Fruit fly (Drosophila melanogaster) whole organism, prepupa: Measurements from ENCODE around the gene CG14856.

Experiments used
- Blimp-1 ChIP-seq: fragments of 200-800 bp; sonication (Bioruptor generic); optimal IDR thresholded peaks from 3 replicates; lab custom pipeline; 2017; ENCODE audit warnings: missing biosample characterization, missing genetic modification characterization, mild to moderate bottlenecking, moderate library complexity, missing genetic modification reagents
- CG10631 ChIP-seq: fragments of 200-800 bp; sonication (Bioruptor generic); optimal IDR thresholded peaks from 2 replicates; lab custom pipeline; 2016; ENCODE audit warnings: missing biosample characterization, missing genetic modification characterization
- CG11294 ChIP-seq: fragments of 200-800 bp; sonication (Bioruptor generic); IDR thresholded peaks from 2 replicates; pipeline ENCODE4 v1.3.6; 2022; ENCODE audit warnings: missing biosample characterization, missing genetic modification characterization
- CG11762 ChIP-seq: fragments of 200-800 bp; sonication (Bioruptor generic); optimal IDR thresholded peaks from 3 replicates; lab custom pipeline; 2016; ENCODE audit warnings: missing biosample characterization, missing genetic modification characterization; ENCODE audit not compliant: insufficient read depth
- CG15336 ChIP-seq: fragments of 200-800 bp; sonication (Bioruptor generic); IDR thresholded peaks from 2 replicates; pipeline ENCODE4 v1.3.6; 2022; ENCODE audit warnings: missing biosample characterization, missing genetic modification characterization
- CG3032 ChIP-seq: fragments of 200-800 bp; optimal IDR thresholded peaks from 2 replicates; lab custom pipeline; 2019; ENCODE audit warnings: missing biosample characterization, mild to moderate bottlenecking, missing genetic modification characterization, moderate library complexity
- CG31627 ChIP-seq: fragments of 200-800 bp; sonication (Bioruptor generic); optimal IDR thresholded peaks from 3 replicates; lab custom pipeline; 2016; ENCODE audit warnings: missing biosample characterization, missing genetic modification characterization
- CG32006 ChIP-seq: fragments of 200-800 bp; sonication (Bioruptor generic); optimal IDR thresholded peaks from 3 replicates; lab custom pipeline; 2017; ENCODE audit warnings: missing biosample characterization, mild to moderate bottlenecking, missing genetic modification characterization
- CG34406 ChIP-seq: fragments of 200-800 bp; sonication (Bioruptor generic); optimal IDR thresholded peaks from 3 replicates; lab custom pipeline; 2016; ENCODE audit warnings: missing biosample characterization, missing genetic modification characterization
- CG3919 ChIP-seq: fragments of 200-800 bp; sonication (Bioruptor generic); optimal IDR thresholded peaks from 3 replicates; lab custom pipeline; 2016; ENCODE audit warnings: missing biosample characterization, missing genetic modification characterization
- CG4318 ChIP-seq: fragments of 200-800 bp; sonication (Bioruptor generic); optimal IDR thresholded peaks from 3 replicates; lab custom pipeline; 2017; ENCODE audit warnings: missing biosample characterization, mild to moderate bottlenecking, missing genetic modification characterization
- CG6163 ChIP-seq: fragments of 200-800 bp; sonication (Bioruptor generic); IDR thresholded peaks from 3 replicates; pipeline ENCODE4 v1.3.6; 2022; ENCODE audit warnings: missing biosample characterization, missing genetic modification characterization
- CG6276 ChIP-seq: fragments of 200-800 bp; sonication (Bioruptor generic); optimal IDR thresholded peaks from 2 replicates; lab custom pipeline; 2017; ENCODE audit warnings: missing biosample characterization, mild to moderate bottlenecking, missing genetic modification characterization
- CG6792 ChIP-seq: fragments of 200-800 bp; sonication (Bioruptor generic); optimal IDR thresholded peaks from 3 replicates; lab custom pipeline; 2016; ENCODE audit warnings: missing biosample characterization, missing genetic modification characterization
- CG6808 ChIP-seq: fragments of 200-800 bp; sonication (Bioruptor generic); optimal IDR thresholded peaks from 3 replicates; lab custom pipeline; 2017; ENCODE audit warnings: missing biosample characterization, missing genetic modification characterization, mild to moderate bottlenecking, moderate library complexity, missing genetic modification reagents
- CG6854 ChIP-seq: fragments of 200-800 bp; sonication (Bioruptor generic); optimal IDR thresholded peaks from 2 replicates; lab custom pipeline; 2017; ENCODE audit warnings: missing biosample characterization, mild to moderate bottlenecking, missing genetic modification characterization
- CG7368 ChIP-seq: fragments of 200-800 bp; sonication (Bioruptor generic); optimal IDR thresholded peaks from 3 replicates; lab custom pipeline; 2016; ENCODE audit warnings: missing biosample characterization, missing genetic modification characterization
- CG8119 ChIP-seq: fragments of 200-800 bp; sonication (Bioruptor generic); IDR thresholded peaks from 3 replicates; pipeline ENCODE4 v1.3.6; 2022; ENCODE audit warnings: missing biosample characterization, missing genetic modification characterization
- CG8319 ChIP-seq: fragments of 200-800 bp; sonication (Bioruptor generic); optimal IDR thresholded peaks from 3 replicates; lab custom pipeline; 2016; ENCODE audit warnings: missing biosample characterization, missing genetic modification characterization
- CG9139 ChIP-seq: fragments of 200-800 bp; sonication (Bioruptor generic); optimal IDR thresholded peaks from 3 replicates; lab custom pipeline; 2017; ENCODE audit warnings: missing biosample characterization, mild to moderate bottlenecking, missing genetic modification characterization
- Eip75B ChIP-seq: fragments of 200-800 bp; sonication (Bioruptor generic); optimal IDR thresholded peaks from 3 replicates; lab custom pipeline; 2016; ENCODE audit warnings: missing biosample characterization, missing genetic modification characterization
- Eip78C ChIP-seq: fragments of 200-800 bp; sonication (Bioruptor generic); peaks from one replicate; lab custom pipeline; 2016; ENCODE audit warnings: missing biosample characterization, missing genetic modification characterization
- Eip93F ChIP-seq: fragments of 200-800 bp; sonication (Bioruptor generic); optimal IDR thresholded peaks from 2 replicates; lab custom pipeline; 2016; ENCODE audit warnings: missing biosample characterization, mild to moderate bottlenecking, missing genetic modification characterization
- Ets21C ChIP-seq: fragments of 200-800 bp; sonication (Bioruptor generic); optimal IDR thresholded peaks from 3 replicates; lab custom pipeline; 2016; ENCODE audit warnings: missing biosample characterization, missing genetic modification characterization
- Gug ChIP-seq: fragments of 200-800 bp; sonication (Bioruptor generic); IDR thresholded peaks from 2 replicates; pipeline ENCODE4 v1.3.6; 2022; ENCODE audit warnings: missing biosample characterization, missing genetic modification characterization
- Hr38 ChIP-seq: sonication (Bioruptor generic); optimal IDR thresholded peaks from 2 replicates; lab custom pipeline; 2016; ENCODE audit warnings: missing biosample characterization, missing genetic modification characterization
- Hr39 ChIP-seq: fragments of 200-800 bp; sonication (Bioruptor generic); optimal IDR thresholded peaks from 2 replicates; lab custom pipeline; 2016; ENCODE audit warnings: missing biosample characterization, missing genetic modification characterization
- Hr4 ChIP-seq: fragments of 200-800 bp; sonication (Bioruptor generic); optimal IDR thresholded peaks from 3 replicates; lab custom pipeline; 2016; ENCODE audit warnings: missing biosample characterization, missing genetic modification characterization
- Lpt ChIP-seq: fragments of 200-800 bp; sonication (Bioruptor generic); optimal IDR thresholded peaks from 3 replicates; lab custom pipeline; 2016; ENCODE audit warnings: missing biosample characterization, missing genetic modification characterization
- OdsH ChIP-seq: fragments of 200-800 bp; sonication (Bioruptor generic); optimal IDR thresholded peaks from 3 replicates; lab custom pipeline; 2016; ENCODE audit warnings: missing biosample characterization, missing genetic modification characterization
- Smox ChIP-seq: fragments of 200-800 bp; sonication (Bioruptor generic); optimal IDR thresholded peaks from 3 replicates; lab custom pipeline; 2016; ENCODE audit warnings: missing biosample characterization, missing genetic modification characterization
- Sox102F ChIP-seq: fragments of 200-800 bp; sonication (Bioruptor generic); optimal IDR thresholded peaks from 2 replicates; lab custom pipeline; 2016; ENCODE audit warnings: missing biosample characterization, mild to moderate bottlenecking, missing genetic modification characterization
- Sox14 ChIP-seq: fragments of 200-800 bp; sonication (Bioruptor generic); optimal IDR thresholded peaks from 3 replicates; lab custom pipeline; 2016; ENCODE audit warnings: missing biosample characterization, missing genetic modification characterization
- Sox15 ChIP-seq: fragments of 200-800 bp; sonication (Bioruptor generic); optimal IDR thresholded peaks from 3 replicates; lab custom pipeline; 2016; ENCODE audit warnings: missing biosample characterization, missing genetic modification characterization
- achi ChIP-seq: fragments of 200-800 bp; sonication (Bioruptor generic); optimal IDR thresholded peaks from 3 replicates; lab custom pipeline; 2016; ENCODE audit warnings: missing biosample characterization, missing genetic modification characterization
- acj6 ChIP-seq: fragments of 200-800 bp; sonication (Bioruptor generic); optimal IDR thresholded peaks from 3 replicates; lab custom pipeline; 2016; ENCODE audit warnings: missing biosample characterization, missing genetic modification characterization
- cyc ChIP-seq: fragments of 200-800 bp; sonication (Bioruptor generic); optimal IDR thresholded peaks from 3 replicates; lab custom pipeline; 2016; ENCODE audit warnings: missing biosample characterization, missing genetic modification characterization
- dac ChIP-seq: fragments of 200-800 bp; sonication (Bioruptor generic); optimal IDR thresholded peaks from 2 replicates; lab custom pipeline; 2017; ENCODE audit warnings: missing biosample characterization, mild to moderate bottlenecking, missing genetic modification characterization
- dsx ChIP-seq: fragments of 200-800 bp; optimal IDR thresholded peaks from 3 replicates; lab custom pipeline; 2019; ENCODE audit warnings: missing biosample characterization, mild to moderate bottlenecking, missing genetic modification characterization, moderate library complexity; ENCODE audit not compliant: poor library complexity, severe bottlenecking
- fd59A ChIP-seq: fragments of 200-800 bp; sonication (Bioruptor generic); optimal IDR thresholded peaks from 2 replicates; lab custom pipeline; 2017; ENCODE audit warnings: missing biosample characterization, mild to moderate bottlenecking, missing genetic modification characterization, missing genetic modification reagents
- fkh ChIP-seq: fragments of 200-800 bp; sonication (Bioruptor generic); optimal IDR thresholded peaks from 3 replicates; lab custom pipeline; 2017; ENCODE audit warnings: missing biosample characterization, mild to moderate bottlenecking, missing genetic modification characterization, moderate library complexity
- lz ChIP-seq: fragments of 200-800 bp; sonication (Bioruptor generic); optimal IDR thresholded peaks from 3 replicates; lab custom pipeline; 2016; ENCODE audit warnings: missing biosample characterization, missing genetic modification characterization
- net ChIP-seq: fragments of 200-800 bp; sonication (Bioruptor generic); optimal IDR thresholded peaks from 3 replicates; lab custom pipeline; 2016; ENCODE audit warnings: missing biosample characterization, missing genetic modification characterization
- salr ChIP-seq, 2 experiments: fragments of 200-800 bp; sonication (Bioruptor generic); optimal IDR thresholded peaks; 3 replicates each; lab custom pipeline; 2016 to 2018; ENCODE audit warnings: missing biosample characterization in 2 of 2, missing genetic modification characterization in 2 of 2, mild to moderate bottlenecking in 1 of 2
- topi ChIP-seq: fragments of 200-800 bp; sonication (Bioruptor generic); optimal IDR thresholded peaks from 3 replicates; lab custom pipeline; 2016; ENCODE audit warnings: missing biosample characterization, missing genetic modification characterization
- vri ChIP-seq: fragments of 200-800 bp; sonication (Bioruptor generic); optimal IDR thresholded peaks from 3 replicates; lab custom pipeline; 2016; ENCODE audit warnings: missing biosample characterization, mild to moderate bottlenecking, missing genetic modification characterization

CG14856 gene

DNA sequence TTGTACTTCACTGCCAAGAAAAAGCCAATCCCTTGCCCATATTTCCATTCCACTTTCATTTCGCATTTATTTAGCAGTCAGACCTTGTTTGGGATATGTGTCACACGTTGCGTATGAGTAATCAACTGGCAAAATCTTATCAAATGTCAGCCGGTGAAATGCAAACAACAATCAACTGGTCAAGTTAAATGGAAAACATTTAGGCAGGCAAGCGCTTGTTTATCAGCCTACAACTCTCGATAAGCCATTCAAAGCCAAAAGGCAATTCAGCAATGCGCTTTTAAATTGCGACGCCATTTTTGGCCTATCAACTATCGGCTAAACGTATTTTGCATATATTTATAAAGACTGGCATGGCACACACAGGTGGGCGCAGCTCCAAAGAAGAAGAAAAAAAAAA is 18.0 kb upstream of the CG14856 start:
- TF ChIP-seq CG3919 (GFP tag; lab: Kevin White, UChicago): no peak
- 0 out of 3 replicates have a peak, but pooled peaks have one; percentile 5 for TF ChIP-seq CG8119 (GFP tag; lab: Robert Waterston, UW)
- TF ChIP-seq achi (GFP tag; lab: Kevin White, UChicago): no peak
- no peak for TF ChIP-seq Ets21C
- TF ChIP-seq OdsH: no peak
- TF ChIP-seq Eip78C (GFP tag; lab: Kevin White, UChicago): peak; percentile 52
- no peak for TF ChIP-seq CG15336 (GFP tag; lab: Robert Waterston, UW)
- TF ChIP-seq CG6808 (GFP tag; lab: Kevin White, UChicago): no peak
- TF ChIP-seq CG6792 (GFP tag; lab: Kevin White, UChicago): no peak
- no peak for TF ChIP-seq dsx (GFP tag; lab: Kevin White, UChicago)
- peak; percentile 40 for TF ChIP-seq vri (GFP tag; lab: Kevin White, UChicago)
- no peak for TF ChIP-seq CG6276 (GFP tag; lab: Kevin White, UChicago)
- TF ChIP-seq topi (GFP tag; lab: Kevin White, UChicago): no peak
- TF ChIP-seq CG8319: no peak
- no peak for TF ChIP-seq Gug (GFP tag; lab: Robert Waterston, UW)
- peak; percentile 56 for TF ChIP-seq Eip93F (GFP tag; lab: Kevin White, UChicago)
- TF ChIP-seq CG4318: no peak
- no peak for TF ChIP-seq CG6854 (GFP tag; lab: Kevin White, UChicago)
- TF ChIP-seq CG11294 (GFP tag; lab: Robert Waterston, UW): no peak

DNA sequence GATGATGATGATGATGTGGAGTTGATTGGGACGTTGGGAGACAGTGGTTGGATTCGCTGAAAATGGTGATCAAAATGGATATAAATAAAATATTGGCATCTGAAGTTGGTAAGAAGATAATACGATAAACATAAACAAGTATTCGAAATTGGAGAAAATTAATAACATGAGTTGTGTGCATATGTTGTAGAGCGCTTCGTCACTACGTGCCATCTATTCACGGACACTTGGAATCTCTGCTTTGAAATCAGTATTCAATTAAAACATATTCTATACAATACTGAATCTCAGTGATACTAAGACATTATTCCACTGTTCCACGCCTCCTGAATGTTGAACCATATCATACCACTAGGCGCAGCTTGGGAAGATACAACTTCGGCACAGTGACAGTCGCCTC is 13.5 kb upstream of the CG14856 start:
- no peak for TF ChIP-seq CG34406
- peak; percentile 12 for TF ChIP-seq achi (GFP tag; lab: Kevin White, UChicago)
- TF ChIP-seq Smox (GFP tag; lab: Kevin White, UChicago): no peak
- peak; percentile 51 for TF ChIP-seq Hr4 (GFP tag; lab: Kevin White, UChicago)
- peak; percentile 6 for TF ChIP-seq net (GFP tag; lab: Kevin White, UChicago)
- no peak for TF ChIP-seq Sox15 (GFP tag; lab: Kevin White, UChicago)
- peak; percentile 35 for TF ChIP-seq CG15336 (GFP tag; lab: Robert Waterston, UW)
- no peak for TF ChIP-seq Hr39 (GFP tag; lab: Kevin White, UChicago)
- TF ChIP-seq Lpt (GFP tag; lab: Kevin White, UChicago): no peak
- peak; percentile 70 for TF ChIP-seq CG32006 (GFP tag; lab: Kevin White, UChicago)
- no peak for TF ChIP-seq CG6854 (GFP tag; lab: Kevin White, UChicago)
- peak; percentile 21 for TF ChIP-seq Sox14
- TF ChIP-seq CG8119 (GFP tag; lab: Robert Waterston, UW): peak; percentile 54; the same call in 2 of the 3 replicates
- no peak for TF ChIP-seq Blimp-1 (GFP tag; lab: Kevin White, UChicago)
- no peak for TF ChIP-seq CG6163 (GFP tag; lab: Robert Waterston, UW)
- no peak for TF ChIP-seq lz (GFP tag; lab: Kevin White, UChicago)
- TF ChIP-seq CG4318: peak; percentile 31
- TF ChIP-seq Sox102F (GFP tag; lab: Kevin White, UChicago): no peak
- TF ChIP-seq Eip93F (GFP tag; lab: Kevin White, UChicago): no peak

DNA sequence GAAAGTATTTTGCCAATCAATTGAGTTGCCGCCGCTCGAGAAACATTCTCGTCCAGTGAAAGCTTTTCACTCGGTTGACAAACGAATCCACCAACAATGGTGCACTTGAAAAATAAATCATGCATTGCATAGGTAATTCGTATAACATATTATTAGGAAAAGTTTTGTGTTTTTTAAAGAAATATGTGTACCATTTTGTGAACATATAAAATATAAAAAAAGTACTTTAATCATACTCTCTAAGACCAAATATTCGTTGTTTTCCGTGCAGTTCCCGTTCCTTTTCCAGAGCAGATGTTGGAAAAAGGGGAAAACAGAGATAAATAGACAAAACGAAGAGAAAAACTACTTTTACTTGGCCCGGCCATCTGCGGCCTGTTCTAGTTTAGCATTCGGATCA is 12.1 kb upstream of the CG14856 start:
- TF ChIP-seq Sox14 (no peak), CG31627 (GFP tag; lab: Kevin White, UChicago) (no peak), CG6854 (GFP tag; lab: Kevin White, UChicago) (no peak), CG11762 (no peak), net (GFP tag; lab: Kevin White, UChicago) (no peak), CG8119 (GFP tag; lab: Robert Waterston, UW) (peak; percentile 54; the same call in 2 of the 3 replicates), CG3919 (GFP tag; lab: Kevin White, UChicago) (no peak), Eip75B (no peak), Blimp-1 (GFP tag; lab: Kevin White, UChicago) (no peak), Hr39 (GFP tag; lab: Kevin White, UChicago) (no peak), salr (GFP tag; optimal IDR thresholded peaks at IDR 0.05; lab: Kevin White, UChicago) (peak in 1 of 2 experiments; percentile 19), dac (GFP tag; lab: Kevin White, UChicago) (no peak), Lpt (GFP tag; lab: Kevin White, UChicago) (no peak), CG6276 (GFP tag; lab: Kevin White, UChicago) (no peak), CG10631 (GFP tag; lab: Kevin White, UChicago) (peak; percentile 6), lz (GFP tag; lab: Kevin White, UChicago) (no peak), CG9139 (GFP tag; lab: Kevin White, UChicago) (no peak), CG4318 (no peak), fkh (GFP tag; lab: Kevin White, UChicago) (no peak), Hr4 (GFP tag; lab: Kevin White, UChicago) (peak; percentile 20), dsx (GFP tag; lab: Kevin White, UChicago) (no peak), vri (GFP tag; lab: Kevin White, UChicago) (no peak), fd59A (GFP tag; lab: Kevin White, UChicago) (no peak), CG7368 (no peak), Hr38 (GFP tag; lab: Kevin White, UChicago) (no peak), acj6 (no peak), cyc (no peak), CG3032 (tag; lab: Kevin White, UChicago) (no peak), Gug (GFP tag; lab: Robert Waterston, UW) (no peak)
